In genomic region chr3L:10678545-10679067, dm6 we compare ENCODE assay signal across 5 fruit fly cellular contexts.
TF ChIP-seq lines count a peak whose summit lies in the region.

No protein-coding gene starts in this region.

- peak; percentile 33 for TF ChIP-seq CTCF in whole organism, embryonic (GFP tag; optimal IDR thresholded peaks at IDR 0.05; lab: Kevin White, UChicago)

TF ChIP-seq in whole organism, adult, 20 proteins besides CTCF, POLR2A, EP300 and RAD21 (continues in another document):
- TF ChIP-seq CG7045 (GFP tag; optimal IDR thresholded peaks at IDR 0.05; lab: Kevin White, UChicago) (peak; percentile 96), pad (GFP tag; optimal IDR thresholded peaks at IDR 0.05; lab: Kevin White, UChicago) (peak; percentile 83), Clk (GFP tag; optimal IDR thresholded peaks at IDR 0.05; lab: Kevin White, UChicago) (peak; percentile 85), CG5204 (GFP tag; optimal IDR thresholded peaks at IDR 0.05; lab: Kevin White, UChicago) (peak; percentile 94), kay (GFP tag; lab: Kevin White, UChicago; ENCODE audit: borderline replicate concordance) (no peak), Mnt (GFP tag; optimal IDR thresholded peaks at IDR 0.05; lab: Kevin White, UChicago) (peak; percentile 75), CG1620 (GFP tag; optimal IDR thresholded peaks at IDR 0.05; lab: Kevin White, UChicago) (peak; percentile 72), bab1 (GFP tag; optimal IDR thresholded peaks at IDR 0.05; lab: Kevin White, UChicago) (peak; percentile 96), Hr96 (GFP tag; optimal IDR thresholded peaks at IDR 0.05; lab: Kevin White, UChicago) (peak; percentile 89), CG11617 (GFP tag; optimal IDR thresholded peaks at IDR 0.05; lab: Kevin White, UChicago) (peak; percentile 95), CG33017 (tag; optimal IDR thresholded peaks at IDR 0.05; lab: Kevin White, UChicago) (peak; percentile 96), cnc (optimal IDR thresholded peaks at IDR 0.05; lab: Kevin White, UChicago) (no peak), cic (GFP tag; optimal IDR thresholded peaks at IDR 0.05; lab: Kevin White, UChicago) (peak; percentile 48), toe (GFP tag; optimal IDR thresholded peaks at IDR 0.05; lab: Kevin White, UChicago) (peak; percentile 86), Crg-1 (GFP tag; optimal IDR thresholded peaks at IDR 0.05; lab: Kevin White, UChicago) (peak; percentile 78), CG14711 (tag; optimal IDR thresholded peaks at IDR 0.05; lab: Kevin White, UChicago) (peak; percentile 82), tj (GFP tag; optimal IDR thresholded peaks at IDR 0.05; lab: Kevin White, UChicago) (peak; percentile 78), CG12768 (GFP tag; optimal IDR thresholded peaks at IDR 0.05; lab: Kevin White, UChicago) (peak; percentile 89)

TF ChIP-seq in whole organism, embryonic, 481 proteins besides CTCF, POLR2A, EP300 and RAD21 (continues in another document):
- TF ChIP-seq CG4854 (GFP tag; optimal IDR thresholded peaks at IDR 0.05; lab: Kevin White, UChicago): peak; percentile 88
- TF ChIP-seq NK7.1 (GFP tag; optimal IDR thresholded peaks at IDR 0.05; lab: Kevin White, UChicago): peak; percentile 88
- peak; percentile 55; the same call in 1 of the 2 replicates for TF ChIP-seq CG16779 (GFP tag; IDR thresholded peaks at IDR 0.05; lab: Robert Waterston, UW)
- peak; percentile 86 for TF ChIP-seq Myb (GFP tag; optimal IDR thresholded peaks at IDR 0.05; lab: Kevin White, UChicago)
- TF ChIP-seq mam (GFP tag; optimal IDR thresholded peaks at IDR 0.05; lab: Kevin White, UChicago): peak; percentile 88
- no peak for TF ChIP-seq br (optimal IDR thresholded peaks at IDR 0.05; lab: Kevin White, UChicago)
- TF ChIP-seq oc (tag; optimal IDR thresholded peaks at IDR 0.05; lab: Kevin White, UChicago): peak; percentile 92
- peak; percentile 87 for TF ChIP-seq CG10147 (GFP tag; optimal IDR thresholded peaks at IDR 0.05; lab: Kevin White, UChicago)
- TF ChIP-seq Sry-δ (GFP tag; optimal IDR thresholded peaks at IDR 0.05; lab: Kevin White, UChicago): peak; percentile 46
- peak; percentile 85 for TF ChIP-seq trh (GFP tag; optimal IDR thresholded peaks at IDR 0.05; lab: Kevin White, UChicago)
- peak; percentile 76; the same call in 1 of the 2 replicates for TF ChIP-seq dati (GFP tag; IDR thresholded peaks at IDR 0.05; lab: Robert Waterston, UW)
- peak; percentile 72 for TF ChIP-seq slou (GFP tag; optimal IDR thresholded peaks at IDR 0.05; lab: Kevin White, UChicago)
- peak; percentile 88 for TF ChIP-seq NC2α (GFP tag; optimal IDR thresholded peaks at IDR 0.05; lab: Kevin White, UChicago)
- peak; percentile 97 for TF ChIP-seq row (GFP tag; IDR thresholded peaks at IDR 0.05; lab: Robert Waterston, UW)
- TF ChIP-seq toy (GFP tag; IDR thresholded peaks at IDR 0.05; lab: Robert Waterston, UW): peak; percentile 88
- TF ChIP-seq hb (GFP tag; IDR thresholded peaks at IDR 0.05; lab: Robert Waterston, UW; ENCODE audit: partially characterized antibody): no peak
- peak; percentile 97 for TF ChIP-seq CG18599 (GFP tag; optimal IDR thresholded peaks at IDR 0.05; lab: Kevin White, UChicago)
- TF ChIP-seq Lhr (GFP tag; optimal IDR thresholded peaks at IDR 0.05; lab: Kevin White, UChicago): peak; percentile 80

TF ChIP-seq in whole organism, prepupa, 60 proteins besides CTCF, POLR2A, EP300 and RAD21 (continues in another document):
- TF ChIP-seq vri (GFP tag; optimal IDR thresholded peaks at IDR 0.05; lab: Kevin White, UChicago) (peak; percentile 48), lz (GFP tag; optimal IDR thresholded peaks at IDR 0.05; lab: Kevin White, UChicago) (peak; percentile 92), Gug (GFP tag; IDR thresholded peaks at IDR 0.05; lab: Robert Waterston, UW) (peak; percentile 86), CG9139 (GFP tag; optimal IDR thresholded peaks at IDR 0.05; lab: Kevin White, UChicago) (peak; percentile 82), CG3032 (tag; optimal IDR thresholded peaks at IDR 0.05; lab: Kevin White, UChicago) (peak; percentile 92), CG6792 (GFP tag; optimal IDR thresholded peaks at IDR 0.05; lab: Kevin White, UChicago) (peak; percentile 88), CG7368 (GFP tag; optimal IDR thresholded peaks at IDR 0.05; lab: Kevin White, UChicago) (peak; percentile 66), CG11762 (GFP tag; optimal IDR thresholded peaks at IDR 0.05; lab: Kevin White, UChicago; ENCODE audit: insufficient read depth) (peak; percentile 77), Eip78C (GFP tag; lab: Kevin White, UChicago) (peak; percentile 97), Eip93F (GFP tag; optimal IDR thresholded peaks at IDR 0.05; lab: Kevin White, UChicago) (peak; percentile 46), achi (GFP tag; optimal IDR thresholded peaks at IDR 0.05; lab: Kevin White, UChicago) (peak; percentile 87), CG11294 (GFP tag; IDR thresholded peaks at IDR 0.05; lab: Robert Waterston, UW) (peak; percentile 90), dsx (GFP tag; optimal IDR thresholded peaks at IDR 0.05; lab: Kevin White, UChicago; ENCODE audit: poor library complexity, severe bottlenecking) (peak; percentile 87), Hr4 (GFP tag; optimal IDR thresholded peaks at IDR 0.05; lab: Kevin White, UChicago) (peak; percentile 91), spab (GFP tag; optimal IDR thresholded peaks at IDR 0.05; lab: Kevin White, UChicago) (peak; percentile 85), Sox15 (GFP tag; optimal IDR thresholded peaks at IDR 0.05; lab: Kevin White, UChicago) (peak; percentile 65), CG10669 (GFP tag; optimal IDR thresholded peaks at IDR 0.05; lab: Kevin White, UChicago) (peak; percentile 87), Ets96B (tag; optimal IDR thresholded peaks at IDR 0.05; lab: Kevin White, UChicago) (peak; percentile 82), esn (GFP tag; optimal IDR thresholded peaks at IDR 0.05; lab: Kevin White, UChicago) (peak; percentile 94)

TF ChIP-seq in whole organism, pupa, 21 proteins besides CTCF, POLR2A, EP300 and RAD21:
- peak; percentile 90 for TF ChIP-seq Pif1A (GFP tag; optimal IDR thresholded peaks at IDR 0.05; lab: Kevin White, UChicago)
- peak; percentile 85 for TF ChIP-seq rn (GFP tag; IDR thresholded peaks at IDR 0.05; lab: Robert Waterston, UW)
- TF ChIP-seq gl (tag; optimal IDR thresholded peaks at IDR 0.05; lab: Kevin White, UChicago): peak; percentile 65
- peak; percentile 92 for TF ChIP-seq CG4496 (GFP tag; IDR thresholded peaks at IDR 0.05; lab: Robert Waterston, UW)
- peak; percentile 43; the same call in 1 of the 3 replicates for TF ChIP-seq fd96Ca (GFP tag; IDR thresholded peaks at IDR 0.05; lab: Robert Waterston, UW)
- TF ChIP-seq CG17806 (tag; optimal IDR thresholded peaks at IDR 0.05; lab: Kevin White, UChicago): peak; percentile 84
- peak; percentile 80 for TF ChIP-seq CG34367 (tag; optimal IDR thresholded peaks at IDR 0.05; lab: Kevin White, UChicago)
- peak; percentile 92 for TF ChIP-seq CG14655 (GFP tag; optimal IDR thresholded peaks at IDR 0.05; lab: Kevin White, UChicago)
- TF ChIP-seq CG8301 (tag; optimal IDR thresholded peaks at IDR 0.05; lab: Kevin White, UChicago): peak; percentile 90
- TF ChIP-seq Pif1B (GFP tag; optimal IDR thresholded peaks at IDR 0.05; lab: Kevin White, UChicago): peak; percentile 76
- TF ChIP-seq CG13204 (GFP tag; optimal IDR thresholded peaks at IDR 0.05; lab: Kevin White, UChicago): peak; percentile 76
- peak; percentile 83 for TF ChIP-seq D1 (tag; optimal IDR thresholded peaks at IDR 0.05; lab: Kevin White, UChicago)
- peak; percentile 83 for TF ChIP-seq CG9948 (tag; optimal IDR thresholded peaks at IDR 0.05; lab: Kevin White, UChicago)
- peak; percentile 85 for TF ChIP-seq CG12605 (GFP tag; IDR thresholded peaks at IDR 0.05; lab: Robert Waterston, UW)
- TF ChIP-seq Snoo (tag; optimal IDR thresholded peaks at IDR 0.05; lab: Kevin White, UChicago): peak; percentile 80
- peak; percentile 91 for TF ChIP-seq CG8159 (tag; optimal IDR thresholded peaks at IDR 0.05; lab: Kevin White, UChicago)
- TF ChIP-seq CG15710 (tag; optimal IDR thresholded peaks at IDR 0.05; lab: Kevin White, UChicago): peak; percentile 89
- TF ChIP-seq CG10348 (GFP tag; IDR thresholded peaks at IDR 0.05; lab: Robert Waterston, UW): peak; percentile 88
- peak; percentile 95 for TF ChIP-seq CG32121 (GFP tag; IDR thresholded peaks at IDR 0.05; lab: Robert Waterston, UW)
- peak; percentile 78 for TF ChIP-seq Ets98B (GFP tag; IDR thresholded peaks at IDR 0.05; lab: Robert Waterston, UW)
- TF ChIP-seq EcR (GFP tag; optimal IDR thresholded peaks at IDR 0.05; lab: Kevin White, UChicago): peak; percentile 76
TF ChIP-seq in whole organism, pupa: peak in this region for 21.

TF ChIP-seq in whole organism, wandering third instar larva, 38 proteins besides CTCF, POLR2A, EP300 and RAD21 (continues in another document):
- peak; percentile 74 for TF ChIP-seq Hnf4 (GFP tag; optimal IDR thresholded peaks at IDR 0.05; lab: Kevin White, UChicago)
- no peak for TF ChIP-seq lola (GFP tag; optimal IDR thresholded peaks at IDR 0.05; lab: Kevin White, UChicago)
- peak; percentile 82 for TF ChIP-seq psq (GFP tag; optimal IDR thresholded peaks at IDR 0.05; lab: Kevin White, UChicago)
- no peak for TF ChIP-seq usp (GFP tag; optimal IDR thresholded peaks at IDR 0.05; lab: Kevin White, UChicago)
- peak; percentile 84 for TF ChIP-seq woc (GFP tag; optimal IDR thresholded peaks at IDR 0.05; lab: Kevin White, UChicago)
- peak; percentile 82 for TF ChIP-seq Jra (GFP tag; optimal IDR thresholded peaks at IDR 0.05; lab: Kevin White, UChicago)
- TF ChIP-seq dmrt93B (GFP tag; optimal IDR thresholded peaks at IDR 0.05; lab: Kevin White, UChicago): peak; percentile 71
- peak; percentile 91 for TF ChIP-seq h (GFP tag; optimal IDR thresholded peaks at IDR 0.05; lab: Kevin White, UChicago)
- TF ChIP-seq CG32264 (GFP tag; optimal IDR thresholded peaks at IDR 0.05; lab: Kevin White, UChicago): peak; percentile 65
- TF ChIP-seq tai (GFP tag; optimal IDR thresholded peaks at IDR 0.05; lab: Kevin White, UChicago): peak; percentile 69
- TF ChIP-seq foxo (GFP tag; optimal IDR thresholded peaks at IDR 0.05; lab: Kevin White, UChicago): peak in 1 of 2 experiments; percentile 93
- no peak for TF ChIP-seq Hr78 (GFP tag; optimal IDR thresholded peaks at IDR 0.05; lab: Kevin White, UChicago)
- peak; percentile 81 for TF ChIP-seq rgr (GFP tag; optimal IDR thresholded peaks at IDR 0.05; lab: Kevin White, UChicago)
- peak; percentile 96 for TF ChIP-seq br (GFP tag; optimal IDR thresholded peaks at IDR 0.05; lab: Kevin White, UChicago)
- no peak for TF ChIP-seq dl (GFP tag; optimal IDR thresholded peaks at IDR 0.05; lab: Kevin White, UChicago; ENCODE audit: insufficient read depth in 1 of 2, partially characterized antibody in 2 of 2)
- TF ChIP-seq CG9705 (GFP tag; optimal IDR thresholded peaks at IDR 0.05; lab: Kevin White, UChicago): peak; percentile 66
- peak; percentile 94 for TF ChIP-seq fru (GFP tag; optimal IDR thresholded peaks at IDR 0.05; lab: Kevin White, UChicago)
- TF ChIP-seq brk (GFP tag; optimal IDR thresholded peaks at IDR 0.05; lab: Kevin White, UChicago): peak; percentile 54
- TF ChIP-seq Dfd (GFP tag; optimal IDR thresholded peaks at IDR 0.05; lab: Kevin White, UChicago): peak; percentile 74
- peak; percentile 86 for TF ChIP-seq ey (GFP tag; optimal IDR thresholded peaks at IDR 0.05; lab: Kevin White, UChicago)
- peak; percentile 86 for TF ChIP-seq OdsH (GFP tag; optimal IDR thresholded peaks at IDR 0.05; lab: Kevin White, UChicago)
- no peak for TF ChIP-seq pan (optimal IDR thresholded peaks at IDR 0.05; lab: Kevin White, UChicago)
